Worm (Caenorhabditis elegans) whole organism, mixed stage, embryonic: ENCODE data around the gene K09C4.1.

ENCODE experiments used
- bed-3 ChIP-seq: fragments of 200-800 bp; sonication (Bioruptor generic); optimal IDR thresholded peaks from 3 replicates; lab custom pipeline; 2018; ENCODE audit warnings: mild to moderate bottlenecking, missing genetic modification characterization, moderate library complexity, missing compliant biosample characterization
- drap-1 ChIP-seq: fragments of 200-800 bp; sonication (Bioruptor generic); optimal IDR thresholded peaks from 3 replicates; lab custom pipeline; 2018; ENCODE audit warnings: mild to moderate bottlenecking, missing genetic modification characterization, missing compliant biosample characterization
- elt-1 ChIP-seq: sonication (generic microtip); optimal IDR thresholded peaks from 2 replicates; lab custom pipeline; 2017; ENCODE audit warnings: missing genetic modification characterization, mild to moderate bottlenecking, missing compliant biosample characterization, antibody characterized with exemption, moderate library complexity, borderline replicate concordance; ENCODE audit not compliant: insufficient read depth
- elt-3 ChIP-seq: fragments of 150-350 bp; optimal IDR thresholded peaks from 2 replicates; lab custom pipeline; 2014; ENCODE audit warnings: missing biosample characterization, missing genetic modification characterization
- mls-2 ChIP-seq: sonication (generic microtip); optimal IDR thresholded peaks from 2 replicates; lab custom pipeline; 2016; ENCODE audit warnings: mild to moderate bottlenecking, missing genetic modification characterization, moderate library complexity, missing compliant biosample characterization
- nhr-28 ChIP-seq: fragments of 150-350 bp; optimal IDR thresholded peaks from 2 replicates; lab custom pipeline; 2014; ENCODE audit warnings: missing biosample characterization, missing genetic modification characterization
- pha-4 ChIP-seq: fragments of 150-350 bp; optimal IDR thresholded peaks from 2 replicates; lab custom pipeline; 2018; ENCODE audit warnings: missing biosample characterization, missing genetic modification reagents, missing genetic modification characterization
- tbx-8 ChIP-seq: fragments of 200-800 bp; sonication (Bioruptor generic); optimal IDR thresholded peaks from 2 replicates; lab custom pipeline; 2018; ENCODE audit warnings: mild to moderate bottlenecking, missing genetic modification characterization, moderate library complexity, missing compliant biosample characterization
- unc-120 ChIP-seq: sonication (generic microtip); optimal IDR thresholded peaks from 2 replicates; lab custom pipeline; 2017; ENCODE audit warnings: missing genetic modification characterization, missing compliant biosample characterization; ENCODE audit not compliant: poor library complexity, severe bottlenecking
- unc-62 ChIP-seq: fragments of 150-350 bp; optimal IDR thresholded peaks from 2 replicates; lab custom pipeline; 2014; ENCODE audit warnings: missing biosample characterization, missing genetic modification reagents, missing genetic modification characterization

DNA sequence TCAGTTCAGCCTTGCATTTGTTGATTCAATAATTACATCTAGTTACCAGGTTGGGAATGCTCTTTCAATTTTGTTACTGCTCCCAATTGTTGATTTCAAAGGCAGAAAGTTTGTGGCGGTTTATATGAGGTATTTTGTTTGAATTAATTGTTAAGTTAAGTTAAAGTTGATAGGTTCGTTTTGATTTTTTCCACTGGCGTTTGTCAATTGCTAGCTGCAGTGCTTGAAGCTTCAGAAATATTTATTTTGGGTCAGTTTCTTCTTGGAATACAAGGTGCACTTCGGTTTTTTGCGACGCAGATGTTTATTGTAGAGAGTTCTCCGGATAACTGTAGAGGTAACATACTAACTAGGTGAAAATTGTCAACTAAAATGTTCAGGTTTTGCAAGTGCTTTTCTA, 3.1 kb downstream of the K09C4.1 start, which contains the start of gene F11D5.5:
- TF ChIP-seq mls-2 (tag; lab: Kevin White, UChicago) (no peak), elt-3 (tag; lab: Kevin White, UChicago) (no peak), unc-120 (tag; lab: Kevin White, UChicago) (no peak), unc-62 (no peak), pha-4 (tag; lab: Kevin White, UChicago) (no peak), drap-1 (GFP tag; lab: Kevin White, UChicago) (no peak), bed-3 (GFP tag; lab: Kevin White, UChicago) (no peak), elt-1 (no peak), tbx-8 (GFP tag; lab: Kevin White, UChicago) (no peak), nhr-28 (no peak)
